Worm (Caenorhabditis elegans) whole organism, L1 larva: Measurements from ENCODE around the gene fkh-7.

Experiments
- C04F5.9 ChIP-seq: sonication (generic microtip); optimal IDR thresholded peaks from 2 replicates; lab custom pipeline; 2016; ENCODE audit warnings: missing genetic modification characterization, missing compliant biosample characterization
- C16A3.4 ChIP-seq: fragments of 150-350 bp; optimal IDR thresholded peaks from 2 replicates; lab custom pipeline; 2014; ENCODE audit warnings: missing biosample characterization, missing genetic modification characterization
- F16B12.6 ChIP-seq: fragments of 150-350 bp; optimal IDR thresholded peaks from 2 replicates; lab custom pipeline; 2014; ENCODE audit warnings: missing biosample characterization, missing genetic modification characterization
- Y116A8C.19 ChIP-seq: sonication (generic microtip); optimal IDR thresholded peaks from 2 replicates; lab custom pipeline; 2016; ENCODE audit warnings: missing compliant biosample characterization, missing genetic modification characterization, borderline replicate concordance
- blmp-1 ChIP-seq: fragments of 150-350 bp; optimal IDR thresholded peaks from 2 replicates; lab custom pipeline; 2014; ENCODE audit warnings: missing biosample characterization, missing genetic modification characterization
- ceh-63 ChIP-seq: fragments of 200-800 bp; sonication (Bioruptor generic); optimal IDR thresholded peaks from 2 replicates; lab custom pipeline; 2018; ENCODE audit warnings: mild to moderate bottlenecking, missing genetic modification characterization, missing compliant biosample characterization
- ceh-82 ChIP-seq, 3 experiments: fragments of 150-350 bp in 1 of 3; sonication (generic microtip) in 2 of 3; optimal IDR thresholded peaks; 2 replicates each; lab custom pipeline; 2014 to 2017; ENCODE audit warnings: missing biosample characterization in 3 of 3, missing genetic modification characterization in 3 of 3
- ces-1 ChIP-seq: fragments of 150-350 bp; optimal IDR thresholded peaks from 2 replicates; lab custom pipeline; 2014; ENCODE audit warnings: missing biosample characterization, missing genetic modification reagents, missing genetic modification characterization
- dsc-1 ChIP-seq: sonication (generic microtip); optimal IDR thresholded peaks from 2 replicates; lab custom pipeline; 2016; ENCODE audit warnings: mild to moderate bottlenecking, missing genetic modification characterization, missing compliant biosample characterization
- efl-1 ChIP-seq, 4 experiments: fragments of 150-350 bp; optimal IDR thresholded peaks in 3 of 4; peaks in 1 of 4; 1 replicate in 1 of 4; 2 replicates in 3 of 4; lab custom pipeline; 2014; ENCODE audit warnings: missing biosample characterization in 2 of 4, missing genetic modification characterization in 2 of 4, missing genetic modification reagents in 2 of 4
- elt-2 ChIP-seq: sonication (generic microtip); optimal IDR thresholded peaks from 2 replicates; lab custom pipeline; 2016; ENCODE audit warnings: missing genetic modification characterization, mild to moderate bottlenecking, inconsistent platforms, missing compliant biosample characterization, missing genetic modification reagents
- elt-3 ChIP-seq, 6 experiments: fragments of 150-350 bp in 1 of 6; sonication (generic microtip); optimal IDR thresholded peaks; 2 replicates each; lab custom pipeline; 2017 to 2018; ENCODE audit warnings: missing biosample characterization in 6 of 6, missing genetic modification characterization in 6 of 6, inconsistent platforms in 1 of 6
- ets-5 ChIP-seq: fragments of 200-800 bp; sonication (Bioruptor generic); IDR thresholded peaks from 2 replicates; pipeline ENCODE4 v1.3.6; 2022; ENCODE audit warnings: missing genetic modification characterization, missing compliant biosample characterization
- grh-1 ChIP-seq: fragments of 200-800 bp; sonication (Bioruptor generic); IDR thresholded peaks from 2 replicates; pipeline ENCODE4 v1.3.6; 2022; ENCODE audit warnings: missing genetic modification reagents, missing genetic modification characterization, missing compliant biosample characterization
- hlh-17 ChIP-seq: fragments of 200-800 bp; sonication (Bioruptor generic); optimal IDR thresholded peaks from 2 replicates; lab custom pipeline; 2018; ENCODE audit warnings: missing genetic modification characterization, mild to moderate bottlenecking, missing compliant biosample characterization, moderate library complexity, borderline replicate concordance
- hlh-4 ChIP-seq: sonication (generic microtip); optimal IDR thresholded peaks from 2 replicates; lab custom pipeline; 2016; ENCODE audit warnings: mild to moderate bottlenecking, missing genetic modification characterization, missing compliant biosample characterization
- irx-1 ChIP-seq: sonication (generic microtip); optimal IDR thresholded peaks from 2 replicates; lab custom pipeline; 2016; ENCODE audit warnings: missing genetic modification characterization, missing compliant biosample characterization
- isw-1 ChIP-seq: fragments of 200-800 bp; sonication (Bioruptor generic); IDR thresholded peaks from 2 replicates; pipeline ENCODE4 v1.3.6; 2022; ENCODE audit warnings: missing genetic modification characterization, missing compliant biosample characterization
- jun-1 ChIP-seq: fragments of 150-350 bp; optimal IDR thresholded peaks from 2 replicates; lab custom pipeline; 2014; ENCODE audit warnings: missing biosample characterization, missing genetic modification reagents, missing genetic modification characterization
- lin-14 ChIP-seq: fragments of 200-800 bp; sonication (Bioruptor generic); optimal IDR thresholded peaks from 2 replicates; lab custom pipeline; 2018; ENCODE audit warnings: mild to moderate bottlenecking, missing genetic modification characterization, moderate library complexity, missing compliant biosample characterization
- lir-3 ChIP-seq: sonication (generic microtip); optimal IDR thresholded peaks from 2 replicates; lab custom pipeline; 2016; ENCODE audit warnings: mild to moderate bottlenecking, missing genetic modification characterization, moderate library complexity, missing compliant biosample characterization; ENCODE audit not compliant: poor library complexity
- lsy-2 ChIP-seq, 2 experiments: fragments of 150-350 bp; optimal IDR thresholded peaks; 2 replicates each; lab custom pipeline; 2014; ENCODE audit warnings: missing biosample characterization in 2 of 2, missing genetic modification characterization in 2 of 2
- mef-2 ChIP-seq: fragments of 150-350 bp; optimal IDR thresholded peaks from 2 replicates; lab custom pipeline; 2014; ENCODE audit warnings: missing biosample characterization, missing genetic modification characterization
- mep-1 ChIP-seq: fragments of 150-350 bp; optimal IDR thresholded peaks from 2 replicates; lab custom pipeline; 2014; ENCODE audit warnings: missing biosample characterization, missing genetic modification characterization
- nhr-12 ChIP-seq: sonication (generic microtip); optimal IDR thresholded peaks from 2 replicates; lab custom pipeline; 2017; ENCODE audit warnings: missing biosample characterization, missing genetic modification characterization
- nhr-19 ChIP-seq: fragments of 200-800 bp; sonication (Bioruptor generic); conservative IDR thresholded peaks from 2 replicates; pipeline ENCODE4 v1.3.6; 2022; ENCODE audit warnings: missing genetic modification characterization, missing compliant biosample characterization
- nhr-20 ChIP-seq: sonication (generic microtip); optimal IDR thresholded peaks from 2 replicates; lab custom pipeline; 2016; ENCODE audit warnings: mild to moderate bottlenecking, missing genetic modification characterization, missing compliant biosample characterization
- nhr-47 ChIP-seq: sonication (generic microtip); optimal IDR thresholded peaks from 2 replicates; lab custom pipeline; 2016; ENCODE audit warnings: mild to moderate bottlenecking, missing genetic modification characterization, moderate library complexity, missing compliant biosample characterization
- nhr-71 ChIP-seq: sonication (generic microtip); optimal IDR thresholded peaks from 2 replicates; lab custom pipeline; 2016; ENCODE audit warnings: mild to moderate bottlenecking, missing genetic modification characterization, moderate library complexity, missing compliant biosample characterization
- nhr-76 ChIP-seq: sonication (generic microtip); optimal IDR thresholded peaks from 2 replicates; lab custom pipeline; 2017; ENCODE audit warnings: missing biosample characterization, missing genetic modification characterization
- nhr-77 ChIP-seq: fragments of 150-350 bp; optimal IDR thresholded peaks from 2 replicates; lab custom pipeline; 2014; ENCODE audit warnings: missing biosample characterization, missing genetic modification characterization
- nhr-84 ChIP-seq: sonication (generic microtip); optimal IDR thresholded peaks from 2 replicates; lab custom pipeline; 2017; ENCODE audit warnings: missing biosample characterization, missing genetic modification characterization
- nhr-85 ChIP-seq: sonication (generic microtip); peaks from one replicate; lab custom pipeline; 2016; ENCODE audit warnings: missing genetic modification characterization, inconsistent platforms, missing compliant biosample characterization
- nhr-90 ChIP-seq: sonication (generic microtip); optimal IDR thresholded peaks from 2 replicates; lab custom pipeline; 2016; ENCODE audit warnings: mild to moderate bottlenecking, missing genetic modification characterization, missing compliant biosample characterization; ENCODE audit not compliant: poor library complexity
- pax-3 ChIP-seq: fragments of 200-800 bp; sonication (Bioruptor generic); optimal IDR thresholded peaks from 2 replicates; lab custom pipeline; 2018; ENCODE audit warnings: mild to moderate bottlenecking, missing genetic modification characterization, moderate library complexity, missing compliant biosample characterization
- pqm-1 ChIP-seq: sonication (generic microtip); optimal IDR thresholded peaks from 3 replicates; lab custom pipeline; 2017; ENCODE audit warnings: missing biosample characterization, missing genetic modification characterization
- rnt-1 ChIP-seq: sonication (generic microtip); optimal IDR thresholded peaks from 2 replicates; lab custom pipeline; 2016; ENCODE audit warnings: mild to moderate bottlenecking, missing genetic modification characterization, moderate library complexity, missing compliant biosample characterization
- skn-1 ChIP-seq: fragments of 150-350 bp; optimal IDR thresholded peaks from 2 replicates; lab custom pipeline; 2014; ENCODE audit warnings: missing biosample characterization, missing genetic modification characterization
- sox-4 ChIP-seq: sonication (generic microtip); optimal IDR thresholded peaks from 2 replicates; lab custom pipeline; 2016; ENCODE audit warnings: missing genetic modification characterization, missing compliant biosample characterization
- sptf-1 ChIP-seq: fragments of 150-350 bp; optimal IDR thresholded peaks from 2 replicates; lab custom pipeline; 2014; ENCODE audit warnings: missing biosample characterization, missing genetic modification characterization
- tbx-2 ChIP-seq: sonication (generic microtip); optimal IDR thresholded peaks from 2 replicates; lab custom pipeline; 2016; ENCODE audit warnings: missing genetic modification characterization, missing compliant biosample characterization
- tlp-1 ChIP-seq: fragments of 150-350 bp; optimal IDR thresholded peaks from 2 replicates; lab custom pipeline; 2014; ENCODE audit warnings: missing biosample characterization, missing genetic modification characterization
- unc-30 ChIP-seq: sonication (generic microtip); optimal IDR thresholded peaks from 2 replicates; lab custom pipeline; 2017; ENCODE audit warnings: missing biosample characterization, missing genetic modification characterization
- unc-86 ChIP-seq: sonication (generic microtip); optimal IDR thresholded peaks from 2 replicates; lab custom pipeline; 2016; ENCODE audit warnings: missing genetic modification characterization, missing compliant biosample characterization
- xbp-1 ChIP-seq: sonication (generic microtip); optimal IDR thresholded peaks from 2 replicates; lab custom pipeline; 2016; ENCODE audit warnings: missing genetic modification characterization, missing compliant biosample characterization
- zag-1 ChIP-seq: fragments of 150-350 bp; optimal IDR thresholded peaks from 2 replicates; lab custom pipeline; 2014; ENCODE audit warnings: missing biosample characterization, missing genetic modification characterization
- zip-4 ChIP-seq: fragments of 200-800 bp; sonication (Bioruptor generic); optimal IDR thresholded peaks from 2 replicates; lab custom pipeline; 2018; ENCODE audit warnings: mild to moderate bottlenecking, missing genetic modification characterization, moderate library complexity, missing compliant biosample characterization
- ztf-11 ChIP-seq, 2 experiments: sonication (generic microtip); optimal IDR thresholded peaks; 2 replicates each; lab custom pipeline; 2016 to 2017; ENCODE audit warnings: missing genetic modification characterization in 2 of 2, missing biosample characterization in 1 of 2, missing compliant biosample characterization in 1 of 2

The fkh-7 gene

ce11 chrIV:5563280-5563679 is 21.2 kb upstream of the fkh-7 start (continued):
- TF ChIP-seq zag-1 (tag; lab: Kevin White, UChicago) (no peak), isw-1 (GFP tag; lab: Robert Waterston, UW) (no peak), sptf-1 (tag; lab: Kevin White, UChicago) (no peak), efl-1 (optimal IDR thresholded peaks at IDR 0.05; lab: Kevin White, UChicago) (peak in 1 of 2 experiments; percentile 4), efl-1 (GFP tag; optimal IDR thresholded peaks at IDR 0.05 in 1 of 2; lab: Kevin White, UChicago) (peak in 1 of 2 experiments; percentile 85), ceh-82 (tag; optimal IDR thresholded peaks at IDR 0.05; lab: Kevin White, UChicago) (peak in 1 of 3 experiments; percentile 1), nhr-19 (GFP tag; lab: Robert Waterston, UW) (no peak), nhr-71 (tag; lab: Kevin White, UChicago) (peak; percentile 58), F16B12.6 (no peak), sox-4 (tag; lab: Kevin White, UChicago) (no peak), mep-1 (tag; lab: Kevin White, UChicago) (peak; percentile 83), nhr-20 (tag; lab: Kevin White, UChicago) (peak; percentile 40), hlh-17 (GFP tag; lab: Kevin White, UChicago) (no peak), lsy-2 (tag; optimal IDR thresholded peaks at IDR 0.05; lab: Kevin White, UChicago) (peak in 1 of 2 experiments; percentile 34), lir-3 (no peak), dsc-1 (tag; lab: Kevin White, UChicago) (no peak), ces-1 (GFP tag; lab: Kevin White, UChicago) (no peak), nhr-77 (no peak), ets-5 (GFP tag; lab: Robert Waterston, UW) (no peak), pax-3 (tag; lab: Kevin White, UChicago) (no peak), unc-86 (no peak), tbx-2 (tag; lab: Kevin White, UChicago) (no peak), skn-1 (no peak), xbp-1 (no peak), nhr-85 (tag; lab: Kevin White, UChicago) (peak; percentile 88), ceh-63 (GFP tag; lab: Kevin White, UChicago) (no peak), grh-1 (GFP tag; lab: Robert Waterston, UW) (no peak), ztf-11 (tag; optimal IDR thresholded peaks at IDR 0.05; lab: Kevin White, UChicago) (no peak), jun-1 (tag; lab: Kevin White, UChicago) (no peak), elt-3 (tag; optimal IDR thresholded peaks at IDR 0.05; lab: Kevin White, UChicago) (no peak), elt-2 (tag; lab: Kevin White, UChicago) (no peak), nhr-90 (peak; percentile 45), hlh-4 (no peak), unc-30 (tag; lab: Kevin White, UChicago) (no peak)

ce11 chrIV:5564293-5564692 is 20.2 kb upstream of the fkh-7 start:
- TF ChIP-seq mep-1 (tag; lab: Kevin White, UChicago) (peak; percentile 33), ets-5 (GFP tag; lab: Robert Waterston, UW) (no peak), blmp-1 (tag; lab: Kevin White, UChicago) (peak; percentile 76), efl-1 (optimal IDR thresholded peaks at IDR 0.05; lab: Kevin White, UChicago) (no peak), efl-1 (GFP tag; optimal IDR thresholded peaks at IDR 0.05 in 1 of 2; lab: Kevin White, UChicago) (peak in 1 of 2 experiments; percentile 7), nhr-71 (tag; lab: Kevin White, UChicago) (no peak), nhr-85 (tag; lab: Kevin White, UChicago) (peak; percentile 69), Y116A8C.19 (tag; lab: Kevin White, UChicago) (no peak), lin-14 (peak; percentile 1)

- TF ChIP-seq ets-5 (GFP tag; lab: Robert Waterston, UW), result no peak
- TF ChIP-seq nhr-12 (tag; lab: Kevin White, UChicago), result no peak
- peak; percentile 2 for TF ChIP-seq nhr-20 (tag; lab: Kevin White, UChicago)
- TF ChIP-seq tlp-1, result no peak
- no peak for TF ChIP-seq zip-4 (GFP tag; lab: Kevin White, UChicago)
- no peak for TF ChIP-seq sptf-1 (tag; lab: Kevin White, UChicago)
- no peak for TF ChIP-seq rnt-1
- TF ChIP-seq C16A3.4 (tag; lab: Kevin White, UChicago), result peak; percentile 26
- TF ChIP-seq irx-1 (tag; lab: Kevin White, UChicago), result no peak
- TF ChIP-seq C04F5.9, result no peak
- no peak for TF ChIP-seq ceh-82 (tag; optimal IDR thresholded peaks at IDR 0.05; lab: Kevin White, UChicago)
- TF ChIP-seq hlh-4, result no peak
- peak; percentile 41 for TF ChIP-seq nhr-71 (tag; lab: Kevin White, UChicago)
- TF ChIP-seq sox-4 (tag; lab: Kevin White, UChicago), result no peak
- no peak for TF ChIP-seq lsy-2 (tag; optimal IDR thresholded peaks at IDR 0.05; lab: Kevin White, UChicago)
- no peak for TF ChIP-seq mef-2
- TF ChIP-seq nhr-90, result no peak
- peak; percentile 71 for TF ChIP-seq mep-1 (tag; lab: Kevin White, UChicago)
- TF ChIP-seq nhr-84, result no peak
- TF ChIP-seq nhr-76 (tag; lab: Kevin White, UChicago), result no peak
- no peak for TF ChIP-seq nhr-19 (GFP tag; lab: Robert Waterston, UW)
- peak; percentile 45 for TF ChIP-seq blmp-1 (tag; lab: Kevin White, UChicago)
- TF ChIP-seq nhr-47 (tag; lab: Kevin White, UChicago), result peak; percentile 1
- TF ChIP-seq pqm-1 (tag; lab: Kevin White, UChicago), result no peak
Measured at ce11 chrIV:5565105-5565504, 19.4 kb upstream of the fkh-7 start.
